Fruit fly (Drosophila melanogaster) whole organism, wandering third instar larva: ENCODE data around the gene Sry-beta.

ENCODE experiments used
- Abd-B ChIP-seq: fragments of >200 bp; optimal IDR thresholded peaks from 2 replicates; lab custom pipeline; 2017; ENCODE audit warnings: missing biosample characterization, missing genetic modification characterization
- CG32264 ChIP-seq: fragments of 200-800 bp; sonication (Bioruptor generic); optimal IDR thresholded peaks from 2 replicates; lab custom pipeline; 2016; ENCODE audit warnings: missing biosample characterization, missing genetic modification characterization
- CG9705 ChIP-seq: fragments of 200-800 bp; sonication (Bioruptor generic); optimal IDR thresholded peaks from 2 replicates; lab custom pipeline; 2018; ENCODE audit warnings: missing biosample characterization, mild to moderate bottlenecking, missing genetic modification characterization
- CrebA ChIP-seq: fragments of 200-800 bp; sonication (Bioruptor generic); optimal IDR thresholded peaks from 2 replicates; lab custom pipeline; 2016; ENCODE audit warnings: missing biosample characterization, mild to moderate bottlenecking, missing genetic modification characterization, borderline replicate concordance
- Dfd ChIP-seq: fragments of >200 bp; optimal IDR thresholded peaks from 2 replicates; lab custom pipeline; 2017; ENCODE audit warnings: missing biosample characterization, missing genetic modification characterization
- Dif ChIP-seq: fragments of 200-275, 200-300 bp; sonication (Bioruptor generic); optimal IDR thresholded peaks from 2 replicates; lab custom pipeline; 2018; ENCODE audit warnings: missing biosample characterization, missing genetic modification characterization; ENCODE audit not compliant: partially characterized antibody
- GATAd ChIP-seq: sonication (Bioruptor generic); optimal IDR thresholded peaks from 2 replicates; lab custom pipeline; 2016; ENCODE audit warnings: missing biosample characterization, missing genetic modification characterization
- HLH106 ChIP-seq: fragments of 200-800 bp; optimal IDR thresholded peaks from 3 replicates; lab custom pipeline; 2019; ENCODE audit warnings: missing biosample characterization, mild to moderate bottlenecking, missing genetic modification characterization, moderate library complexity
- Hnf4 ChIP-seq: fragments of 200-800 bp; sonication (Bioruptor generic); optimal IDR thresholded peaks from 2 replicates; lab custom pipeline; 2016; ENCODE audit warnings: missing biosample characterization, mild to moderate bottlenecking, missing genetic modification characterization
- Hr78 ChIP-seq: fragments of >200 bp; optimal IDR thresholded peaks from 2 replicates; lab custom pipeline; 2017; ENCODE audit warnings: missing biosample characterization, missing genetic modification characterization
- Hr83 ChIP-seq: fragments of 200-300 bp; sonication (Bioruptor generic); optimal IDR thresholded peaks from 2 replicates; lab custom pipeline; 2016; ENCODE audit warnings: missing biosample characterization, mild to moderate bottlenecking, missing genetic modification characterization, moderate library complexity; ENCODE audit not compliant: poor library complexity, severe bottlenecking
- Jra ChIP-seq: sonication (Bioruptor generic); optimal IDR thresholded peaks from 2 replicates; lab custom pipeline; 2016; ENCODE audit warnings: missing biosample characterization, missing genetic modification characterization
- Mio ChIP-seq: sonication (Bioruptor generic); optimal IDR thresholded peaks from 2 replicates; lab custom pipeline; 2016; ENCODE audit warnings: missing biosample characterization, missing genetic modification characterization
- Myc ChIP-seq: fragments of >200 bp; optimal IDR thresholded peaks from 2 replicates; lab custom pipeline; 2017
- N ChIP-seq: fragments of >200 bp; optimal IDR thresholded peaks from 2 replicates; lab custom pipeline; 2018; ENCODE audit warnings: missing biosample characterization, missing external identifiers, missing genetic modification characterization
- OdsH ChIP-seq: fragments of 200-800 bp; sonication (Bioruptor generic); optimal IDR thresholded peaks from 2 replicates; lab custom pipeline; 2016; ENCODE audit warnings: missing biosample characterization, mild to moderate bottlenecking, missing genetic modification characterization
- Rel ChIP-seq, 2 experiments: fragments of 200-800 bp; sonication (Bioruptor generic) in 1 of 2; optimal IDR thresholded peaks; 2 replicates in 1 of 2; 3 replicates in 1 of 2; lab custom pipeline; 2016 to 2019; ENCODE audit warnings: mild to moderate bottlenecking in 2 of 2, missing biosample characterization in 2 of 2, missing genetic modification characterization in 2 of 2, moderate library complexity in 1 of 2
- Sp1 ChIP-seq: fragments of 200-800 bp; sonication (Bioruptor generic); optimal IDR thresholded peaks from 3 replicates; lab custom pipeline; 2019; ENCODE audit warnings: missing biosample characterization, mild to moderate bottlenecking, missing genetic modification characterization, moderate library complexity
- Vsx2 ChIP-seq: fragments of 200-300, 225-300 bp; sonication (Bioruptor generic); optimal IDR thresholded peaks from 2 replicates; lab custom pipeline; 2018; ENCODE audit warnings: missing biosample characterization, missing genetic modification characterization; ENCODE audit not compliant: partially characterized antibody
- br ChIP-seq: fragments of 200-800 bp; sonication (Bioruptor generic); optimal IDR thresholded peaks from 2 replicates; lab custom pipeline; 2016; ENCODE audit warnings: missing biosample characterization, missing genetic modification characterization
- brk ChIP-seq: fragments of 200-800 bp; sonication (Bioruptor generic); optimal IDR thresholded peaks from 2 replicates; lab custom pipeline; 2016; ENCODE audit warnings: missing biosample characterization, mild to moderate bottlenecking, missing genetic modification characterization
- dl ChIP-seq, 2 experiments: fragments of 175-275, 200-275 bp in 1 of 2; fragments of 200-275 bp in 1 of 2; sonication (Bioruptor generic); optimal IDR thresholded peaks; lab custom pipeline; 2018; ENCODE audit warnings: mild to moderate bottlenecking in 2 of 2, missing biosample characterization in 2 of 2, missing genetic modification characterization in 2 of 2, moderate library complexity in 2 of 2; ENCODE audit not compliant: partially characterized antibody in 2 of 2, insufficient read depth in 1 of 2
- dmrt93B ChIP-seq: fragments of 200-800 bp; sonication (Bioruptor generic); optimal IDR thresholded peaks from 2 replicates; lab custom pipeline; 2018; ENCODE audit warnings: missing biosample characterization, mild to moderate bottlenecking, missing genetic modification characterization
- dsf ChIP-seq: sonication (Bioruptor generic); optimal IDR thresholded peaks from 2 replicates; lab custom pipeline; 2016; ENCODE audit warnings: missing biosample characterization, missing genetic modification characterization, borderline replicate concordance
- ey ChIP-seq: fragments of 200-800 bp; sonication (Bioruptor generic); optimal IDR thresholded peaks from 2 replicates; lab custom pipeline; 2016; ENCODE audit warnings: missing biosample characterization, missing genetic modification characterization
- foxo ChIP-seq, 2 experiments: fragments of 200-800 bp; sonication (Bioruptor generic); optimal IDR thresholded peaks; 2 replicates in 1 of 2; 3 replicates in 1 of 2; lab custom pipeline; 2016 to 2017; ENCODE audit warnings: missing biosample characterization in 2 of 2, missing genetic modification characterization in 2 of 2
- fru ChIP-seq: fragments of 200-800 bp; sonication (Bioruptor generic); optimal IDR thresholded peaks from 3 replicates; lab custom pipeline; 2016; ENCODE audit warnings: missing biosample characterization, mild to moderate bottlenecking, missing genetic modification characterization
- h ChIP-seq: fragments of 200-800 bp; sonication (Bioruptor generic); optimal IDR thresholded peaks from 3 replicates; lab custom pipeline; 2016; ENCODE audit warnings: missing biosample characterization, mild to moderate bottlenecking, missing genetic modification characterization
- jim ChIP-seq: fragments of 175-275, 200-325 bp; sonication (Bioruptor generic); optimal IDR thresholded peaks from 2 replicates; lab custom pipeline; 2016; ENCODE audit warnings: missing biosample characterization, mild to moderate bottlenecking, missing genetic modification characterization
- lola ChIP-seq: fragments of >200 bp; optimal IDR thresholded peaks from 2 replicates; lab custom pipeline; 2017; ENCODE audit warnings: missing biosample characterization, missing genetic modification characterization
- pan ChIP-seq: fragments of >200 bp; optimal IDR thresholded peaks from 2 replicates; lab custom pipeline; 2017
- psq ChIP-seq: fragments of 200-800 bp; sonication (Bioruptor generic); optimal IDR thresholded peaks from 3 replicates; lab custom pipeline; 2017; ENCODE audit warnings: missing biosample characterization, mild to moderate bottlenecking, missing genetic modification characterization, moderate library complexity
- rgr ChIP-seq: fragments of 200-800 bp; sonication (Bioruptor generic); optimal IDR thresholded peaks from 3 replicates; lab custom pipeline; 2016; ENCODE audit warnings: missing biosample characterization, mild to moderate bottlenecking, missing genetic modification characterization
- sage ChIP-seq: fragments of 200-800 bp; sonication (Bioruptor generic); optimal IDR thresholded peaks from 2 replicates; lab custom pipeline; 2016; ENCODE audit warnings: missing biosample characterization, mild to moderate bottlenecking, missing genetic modification characterization
- sv ChIP-seq: fragments of 200-800 bp; sonication (Bioruptor generic); optimal IDR thresholded peaks from 3 replicates; lab custom pipeline; 2016; ENCODE audit warnings: missing biosample characterization, missing genetic modification characterization
- tai ChIP-seq: sonication (Bioruptor generic); optimal IDR thresholded peaks from 2 replicates; lab custom pipeline; 2016; ENCODE audit warnings: missing biosample characterization, missing genetic modification characterization
- usp ChIP-seq: fragments of >200 bp; optimal IDR thresholded peaks from 2 replicates; lab custom pipeline; 2017; ENCODE audit warnings: missing biosample characterization, missing genetic modification characterization
- woc ChIP-seq: sonication (Bioruptor generic); optimal IDR thresholded peaks from 2 replicates; lab custom pipeline; 2016; ENCODE audit warnings: missing biosample characterization, mild to moderate bottlenecking, missing genetic modification characterization

The Sry-beta gene

dm6 chr3R:30076088-30076487 lies 36.6 kb downstream of the Sry-beta start:
- no peak for TF ChIP-seq sv (GFP tag; lab: Kevin White, UChicago)
- no peak for TF ChIP-seq Jra
- no peak for TF ChIP-seq sage (GFP tag; lab: Kevin White, UChicago)
- TF ChIP-seq Sp1 (GFP tag; lab: Kevin White, UChicago): peak; percentile 15
- no peak for TF ChIP-seq brk
- TF ChIP-seq jim (GFP tag; lab: Kevin White, UChicago): no peak
- TF ChIP-seq Dif (GFP tag; lab: Kevin White, UChicago): no peak
- TF ChIP-seq rgr (GFP tag; lab: Kevin White, UChicago): peak; percentile 19
- TF ChIP-seq Hr83 (GFP tag; lab: Kevin White, UChicago): no peak
- peak; percentile 49 for TF ChIP-seq ey
- no peak for TF ChIP-seq GATAd
- peak; percentile 8 for TF ChIP-seq HLH106
- TF ChIP-seq woc: no peak
- no peak for TF ChIP-seq Hnf4 (GFP tag; lab: Kevin White, UChicago)
- peak; percentile 15 for TF ChIP-seq psq (GFP tag; lab: Kevin White, UChicago)
- TF ChIP-seq Myc (lab: Kevin White, UChicago): no peak
- peak; percentile 35 for TF ChIP-seq h
- no peak for TF ChIP-seq CG32264 (GFP tag; lab: Kevin White, UChicago)
- TF ChIP-seq OdsH (GFP tag; lab: Kevin White, UChicago): no peak
- no peak for TF ChIP-seq CG9705 (GFP tag; lab: Kevin White, UChicago)
- TF ChIP-seq br (GFP tag; lab: Kevin White, UChicago): peak; percentile 39
- TF ChIP-seq Vsx2 (GFP tag; lab: Kevin White, UChicago): no peak
- peak in 1 of 2 experiments; percentile 64 for TF ChIP-seq foxo (GFP tag; optimal IDR thresholded peaks at IDR 0.05; lab: Kevin White, UChicago)
- TF ChIP-seq dmrt93B (GFP tag; lab: Kevin White, UChicago): peak; percentile 16
- TF ChIP-seq dl (GFP tag; optimal IDR thresholded peaks at IDR 0.05; lab: Kevin White, UChicago; ENCODE audit: insufficient read depth in 1 of 2, partially characterized antibody in 2 of 2): no peak
- no peak for TF ChIP-seq usp (GFP tag; lab: Kevin White, UChicago)
- TF ChIP-seq dsf (GFP tag; lab: Kevin White, UChicago): no peak
- TF ChIP-seq tai: no peak
- no peak for TF ChIP-seq Mio (GFP tag; lab: Kevin White, UChicago)
- no peak for TF ChIP-seq N (GFP tag; lab: Kevin White, UChicago)
- TF ChIP-seq lola (GFP tag; lab: Kevin White, UChicago): no peak
- no peak for TF ChIP-seq Rel (GFP tag; optimal IDR thresholded peaks at IDR 0.05; lab: Kevin White, UChicago)
- no peak for TF ChIP-seq Rel (tag; optimal IDR thresholded peaks at IDR 0.05; lab: Kevin White, UChicago)
- no peak for TF ChIP-seq Abd-B
- no peak for TF ChIP-seq CrebA (GFP tag; lab: Kevin White, UChicago)
- no peak for TF ChIP-seq pan
- TF ChIP-seq Dfd: no peak
- TF ChIP-seq Hr78 (GFP tag; lab: Kevin White, UChicago): no peak
- peak; percentile 58 for TF ChIP-seq fru (GFP tag; lab: Kevin White, UChicago)
- TF ChIP-seq, all 38 proteins: peak for 10

DNA sequence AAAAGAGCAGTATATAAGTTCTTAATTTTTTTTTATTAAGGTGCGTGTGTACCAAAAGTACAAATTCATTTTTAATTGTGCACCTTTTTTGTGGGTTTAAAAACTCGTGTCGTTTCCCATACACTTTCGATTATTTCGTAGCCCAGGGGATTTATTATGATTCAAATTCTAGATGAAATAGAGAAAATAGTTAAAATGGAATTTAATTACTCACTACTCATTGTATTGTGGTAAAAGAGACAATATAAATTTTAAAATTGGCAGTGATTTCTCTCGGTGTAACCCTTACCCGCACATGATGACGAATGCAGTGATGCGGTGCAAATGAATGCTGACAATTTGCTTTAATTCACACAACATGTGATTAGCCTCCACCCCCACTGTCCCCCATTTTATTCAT lies 43.7 kb downstream of the Sry-beta start:
- TF ChIP-seq foxo (GFP tag; optimal IDR thresholded peaks at IDR 0.05; lab: Kevin White, UChicago) (peak in 1 of 2 experiments; percentile 3), pan (no peak), HLH106 (peak; percentile 57), Dif (GFP tag; lab: Kevin White, UChicago) (no peak), psq (GFP tag; lab: Kevin White, UChicago) (peak; percentile 27), Hr78 (GFP tag; lab: Kevin White, UChicago) (no peak), ey (peak; percentile 42), N (GFP tag; lab: Kevin White, UChicago) (no peak), dmrt93B (GFP tag; lab: Kevin White, UChicago) (no peak), Dfd (no peak), jim (GFP tag; lab: Kevin White, UChicago) (no peak), fru (GFP tag; lab: Kevin White, UChicago) (no peak), OdsH (GFP tag; lab: Kevin White, UChicago) (no peak), sage (GFP tag; lab: Kevin White, UChicago) (no peak), Myc (lab: Kevin White, UChicago) (no peak), CrebA (GFP tag; lab: Kevin White, UChicago) (no peak), Mio (GFP tag; lab: Kevin White, UChicago) (no peak), Vsx2 (GFP tag; lab: Kevin White, UChicago) (no peak), GATAd (no peak), CG32264 (GFP tag; lab: Kevin White, UChicago) (no peak), usp (GFP tag; lab: Kevin White, UChicago) (no peak), tai (no peak), Jra (no peak), dsf (GFP tag; lab: Kevin White, UChicago) (no peak), Abd-B (no peak), Hr83 (GFP tag; lab: Kevin White, UChicago) (no peak), lola (GFP tag; lab: Kevin White, UChicago) (no peak), Sp1 (GFP tag; lab: Kevin White, UChicago) (peak; percentile 15), br (GFP tag; lab: Kevin White, UChicago) (peak; percentile 2), CG9705 (GFP tag; lab: Kevin White, UChicago) (no peak), h (peak; percentile 40), sv (GFP tag; lab: Kevin White, UChicago) (no peak), rgr (GFP tag; lab: Kevin White, UChicago) (peak; percentile 29), brk (no peak), woc (no peak), Hnf4 (GFP tag; lab: Kevin White, UChicago) (no peak)
- TF ChIP-seq, all 38 proteins: peak for 8
